Worm (Caenorhabditis elegans) whole organism, young adult: ENCODE data around the gene fan-1.

ENCODE experiments used
- C06A6.2 ChIP-seq: fragments of 200-800 bp; sonication (Bioruptor generic); conservative IDR thresholded peaks from 2 replicates; pipeline ENCODE4 v1.3.6; 2022; ENCODE audit warnings: missing genetic modification characterization, missing compliant biosample characterization
- F10E7.11 ChIP-seq: sonication (generic microtip); optimal IDR thresholded peaks from 2 replicates; lab custom pipeline; 2017; ENCODE audit warnings: mild to moderate bottlenecking, missing genetic modification characterization, moderate library complexity, missing compliant biosample characterization
- F49E8.2 ChIP-seq: sonication (generic microtip); optimal IDR thresholded peaks from 3 replicates; lab custom pipeline; 2017; ENCODE audit warnings: missing genetic modification characterization, mild to moderate bottlenecking, missing compliant biosample characterization, antibody characterized with exemption, moderate library complexity; ENCODE audit not compliant: insufficient read depth
- T26A5.8 ChIP-seq: sonication (generic microtip); optimal IDR thresholded peaks from 2 replicates; lab custom pipeline; 2016; ENCODE audit warnings: missing genetic modification characterization, missing compliant biosample characterization
- Y56A3A.18 ChIP-seq: fragments of 200-800 bp; sonication (Bioruptor generic); IDR thresholded peaks from 2 replicates; pipeline ENCODE4 v1.3.6; 2022; ENCODE audit warnings: missing genetic modification reagents, missing genetic modification characterization, missing compliant biosample characterization
- Y67H2A.10 ChIP-seq: fragments of 200-800 bp; sonication (Bioruptor generic); conservative IDR thresholded peaks from 2 replicates; pipeline ENCODE4 v1.3.6; 2022; ENCODE audit warnings: missing genetic modification reagents, missing genetic modification characterization, missing compliant biosample characterization
- Y95B8A.8 ChIP-seq: fragments of 200-800 bp; sonication (Bioruptor generic); IDR thresholded peaks from 2 replicates; pipeline ENCODE4 v1.3.6; 2022; ENCODE audit warnings: missing genetic modification reagents, missing genetic modification characterization, missing compliant biosample characterization
- aptf-2 ChIP-seq: fragments of 200-800 bp; sonication (Bioruptor generic); conservative IDR thresholded peaks from 2 replicates; pipeline ENCODE4 v1.3.6; 2022; ENCODE audit warnings: missing genetic modification reagents, missing genetic modification characterization, missing compliant biosample characterization
- atf-7 ChIP-seq: sonication (generic microtip); optimal IDR thresholded peaks from 2 replicates; lab custom pipeline; 2017; ENCODE audit warnings: mild to moderate bottlenecking, missing genetic modification characterization, missing compliant biosample characterization
- attf-5 ChIP-seq: fragments of 200-800 bp; sonication (Bioruptor generic); optimal IDR thresholded peaks from 2 replicates; lab custom pipeline; 2018; ENCODE audit warnings: mild to moderate bottlenecking, missing genetic modification characterization, missing compliant biosample characterization
- ccch-3 ChIP-seq: fragments of 200-800 bp; sonication (Bioruptor generic); optimal IDR thresholded peaks from 2 replicates; lab custom pipeline; 2018; ENCODE audit warnings: mild to moderate bottlenecking, missing genetic modification characterization, missing compliant biosample characterization
- cebp-1 ChIP-seq, 2 experiments: fragments of 200-800 bp in 1 of 2; sonication (Bioruptor generic) in 1 of 2; sonication (generic microtip) in 1 of 2; IDR thresholded peaks in 1 of 2; optimal IDR thresholded peaks in 1 of 2; 2 replicates each; pipeline versions ENCODE4 v1.3.6 to Lab custom; 2017 to 2022; ENCODE audit warnings: missing compliant biosample characterization in 2 of 2, missing genetic modification characterization in 2 of 2, mild to moderate bottlenecking in 1 of 2, missing genetic modification reagents in 1 of 2, moderate library complexity in 1 of 2
- cebp-2 ChIP-seq: fragments of 200-800 bp; sonication (Bioruptor generic); IDR thresholded peaks from 2 replicates; pipeline ENCODE4 v1.3.6; 2022; ENCODE audit warnings: missing genetic modification characterization, missing compliant biosample characterization
- ceh-100 ChIP-seq: fragments of 200-800 bp; sonication (Bioruptor generic); IDR thresholded peaks from 2 replicates; pipeline ENCODE4 v1.3.6; 2022; ENCODE audit warnings: missing genetic modification reagents, missing genetic modification characterization, missing compliant biosample characterization
- ceh-27 ChIP-seq: fragments of 200-800 bp; sonication (Bioruptor generic); optimal IDR thresholded peaks from 2 replicates; lab custom pipeline; 2018; ENCODE audit warnings: mild to moderate bottlenecking, missing genetic modification characterization, moderate library complexity, missing compliant biosample characterization
- ceh-58 ChIP-seq: fragments of 200-800 bp; sonication (Bioruptor generic); IDR thresholded peaks from 2 replicates; pipeline ENCODE4 v1.3.6; 2022; ENCODE audit warnings: missing genetic modification characterization, missing compliant biosample characterization
- ceh-79 ChIP-seq: sonication (generic microtip); optimal IDR thresholded peaks from 2 replicates; lab custom pipeline; 2017; ENCODE audit warnings: mild to moderate bottlenecking, missing genetic modification characterization, missing compliant biosample characterization
- die-1 ChIP-seq: sonication (generic microtip); optimal IDR thresholded peaks from 2 replicates; lab custom pipeline; 2016; ENCODE audit warnings: missing genotype, mild to moderate bottlenecking, missing genetic modification characterization, missing compliant biosample characterization
- dox-1 ChIP-seq: fragments of 200-800 bp; sonication (Bioruptor generic); IDR thresholded peaks from 2 replicates; pipeline ENCODE4 v1.3.6; 2022; ENCODE audit warnings: missing genetic modification reagents, missing genetic modification characterization, missing compliant biosample characterization
- dpff-1 ChIP-seq: sonication (generic microtip); optimal IDR thresholded peaks from 2 replicates; lab custom pipeline; 2017; ENCODE audit warnings: mild to moderate bottlenecking, missing genetic modification characterization, missing compliant biosample characterization
- egl-18 ChIP-seq: fragments of 200-800 bp; sonication (Bioruptor generic); IDR thresholded peaks from 2 replicates; pipeline ENCODE4 v1.3.6; 2022; ENCODE audit warnings: missing genetic modification reagents, missing genetic modification characterization, missing compliant biosample characterization
- ekl-4 ChIP-seq: fragments of 200-800 bp; sonication (Bioruptor generic); IDR thresholded peaks from 2 replicates; pipeline ENCODE4 v1.3.6; 2022; ENCODE audit warnings: missing genetic modification reagents, missing genetic modification characterization, missing compliant biosample characterization
- him-1 ChIP-seq: sonication (generic microtip); optimal IDR thresholded peaks from 2 replicates; lab custom pipeline; 2016; ENCODE audit warnings: missing genotype, missing genetic modification reagents, missing genetic modification characterization, missing compliant biosample characterization
- hmg-20 ChIP-seq: fragments of 200-800 bp; sonication (Bioruptor generic); IDR thresholded peaks from 2 replicates; pipeline ENCODE4 v1.3.6; 2022; ENCODE audit warnings: missing genetic modification reagents, missing genetic modification characterization, missing compliant biosample characterization
- lag-1 ChIP-seq: fragments of 200-800 bp; sonication (Bioruptor generic); IDR thresholded peaks from 2 replicates; pipeline ENCODE4 v1.3.6; 2022; ENCODE audit warnings: missing genetic modification reagents, missing genetic modification characterization, missing compliant biosample characterization
- lin-40 ChIP-seq: sonication (generic microtip); optimal IDR thresholded peaks from 2 replicates; lab custom pipeline; 2016; ENCODE audit warnings: missing genetic modification characterization, mild to moderate bottlenecking, missing compliant biosample characterization, missing genotype, missing genetic modification reagents
- madf-10 ChIP-seq: sonication (generic microtip); optimal IDR thresholded peaks from 2 replicates; lab custom pipeline; 2016; ENCODE audit warnings: mild to moderate bottlenecking, missing genetic modification characterization, missing compliant biosample characterization
- madf-3 ChIP-seq: fragments of 200-800 bp; sonication (Bioruptor generic); IDR thresholded peaks from 2 replicates; pipeline ENCODE4 v1.3.6; 2022; ENCODE audit warnings: missing genetic modification reagents, missing genetic modification characterization, missing compliant biosample characterization
- madf-8 ChIP-seq: fragments of 200-800 bp; sonication (Bioruptor generic); conservative IDR thresholded peaks from 2 replicates; pipeline ENCODE4 v1.3.6; 2022; ENCODE audit warnings: missing genetic modification reagents, missing genetic modification characterization, missing compliant biosample characterization
- mcd-1 ChIP-seq: fragments of 200-800 bp; sonication (Bioruptor generic); IDR thresholded peaks from 2 replicates; pipeline ENCODE4 v1.3.6; 2022; ENCODE audit warnings: missing genetic modification reagents, missing genetic modification characterization, missing compliant biosample characterization
- mes-4 ChIP-seq: sonication (generic microtip); optimal IDR thresholded peaks from 2 replicates; lab custom pipeline; 2016; ENCODE audit warnings: missing genotype, missing genetic modification characterization, missing compliant biosample characterization
- nfyb-1 ChIP-seq: fragments of 200-800 bp; sonication (Bioruptor generic); IDR thresholded peaks from 2 replicates; pipeline ENCODE4 v1.3.6; 2022; ENCODE audit warnings: missing genetic modification reagents, missing genetic modification characterization, missing compliant biosample characterization
- nhr-27 ChIP-seq: fragments of 200-800 bp; sonication (Bioruptor generic); optimal IDR thresholded peaks from 2 replicates; lab custom pipeline; 2018; ENCODE audit warnings: mild to moderate bottlenecking, missing genetic modification characterization, moderate library complexity, missing compliant biosample characterization
- nhr-80 ChIP-seq: sonication (generic microtip); optimal IDR thresholded peaks from 2 replicates; lab custom pipeline; 2016; ENCODE audit warnings: missing genetic modification characterization, missing compliant biosample characterization
- pbrm-1 ChIP-seq: fragments of 200-800 bp; sonication (Bioruptor generic); IDR thresholded peaks from 2 replicates; pipeline ENCODE4 v1.3.6; 2022; ENCODE audit warnings: missing genetic modification reagents, missing genetic modification characterization, missing compliant biosample characterization
- repo-1 ChIP-seq: sonication (generic microtip); optimal IDR thresholded peaks from 2 replicates; lab custom pipeline; 2017; ENCODE audit warnings: mild to moderate bottlenecking, missing genetic modification characterization, missing compliant biosample characterization
- snpc-1.3 ChIP-seq: sonication (generic microtip); optimal IDR thresholded peaks from 2 replicates; lab custom pipeline; 2017; ENCODE audit warnings: missing genetic modification characterization, mild to moderate bottlenecking, missing compliant biosample characterization, antibody characterized with exemption, moderate library complexity, missing genotype, missing genetic modification reagents; ENCODE audit not compliant: insufficient read depth
- snpc-4 ChIP-seq, 5 experiments: fragments of 150-350 bp in 1 of 5; sonication (generic microtip) in 4 of 5; optimal IDR thresholded peaks; 2 replicates each; lab custom pipeline; 2014 to 2018; ENCODE audit warnings: missing genetic modification characterization in 5 of 5, missing biosample characterization in 3 of 5, antibody characterized with exemption in 2 of 5, mild to moderate bottlenecking in 2 of 5, missing compliant biosample characterization in 2 of 5, missing genotype in 2 of 5, moderate library complexity in 2 of 5, missing genetic modification reagents in 1 of 5
- zfh-2 ChIP-seq: fragments of 200-800 bp; sonication (Bioruptor generic); conservative IDR thresholded peaks from 2 replicates; pipeline ENCODE4 v1.3.6; 2022; ENCODE audit warnings: missing genetic modification reagents, missing genetic modification characterization, missing compliant biosample characterization

fan-1 gene

DNA sequence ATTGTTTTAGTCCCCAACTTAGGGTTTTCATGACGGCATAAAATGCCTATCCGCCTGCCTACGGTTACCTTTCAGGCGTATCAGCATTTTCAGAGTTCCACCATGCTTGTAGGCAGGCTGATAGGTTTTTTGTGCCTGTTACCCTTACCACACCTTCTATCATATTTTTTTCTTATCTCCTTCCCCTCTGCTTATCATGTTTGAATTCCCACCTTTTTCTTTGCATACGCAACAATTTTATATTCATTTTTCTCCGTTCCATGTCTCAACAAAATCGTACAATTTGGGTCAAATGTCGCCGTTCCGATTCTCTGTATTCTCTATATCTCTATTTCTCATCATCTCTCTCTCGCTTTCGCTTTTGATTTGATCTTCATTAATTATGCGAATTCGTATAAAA lies 28.9 kb upstream of the fan-1 start, which contains the start of gene C01G5.9:
TSS of gene C01G5.9 (plus strand) at position 301 of the 400 bp plus-strand sequence.
- no peak for TF ChIP-seq ekl-4 (GFP tag; lab: Robert Waterston, UW)
- TF ChIP-seq cebp-1 (GFP tag; IDR thresholded peaks at IDR 0.05; lab: Robert Waterston, UW), result no peak
- TF ChIP-seq cebp-1 (tag; optimal IDR thresholded peaks at IDR 0.05; lab: Kevin White, UChicago), result no peak
- no peak for TF ChIP-seq dox-1 (GFP tag; lab: Robert Waterston, UW)
- no peak for TF ChIP-seq madf-10 (tag; lab: Kevin White, UChicago)
- TF ChIP-seq Y67H2A.10 (GFP tag; lab: Robert Waterston, UW), result no peak
- TF ChIP-seq ceh-27 (GFP tag; lab: Kevin White, UChicago), result no peak
- TF ChIP-seq pbrm-1 (GFP tag; lab: Robert Waterston, UW), result no peak
- TF ChIP-seq C06A6.2, result no peak
- TF ChIP-seq zfh-2 (GFP tag; lab: Robert Waterston, UW), result no peak
- TF ChIP-seq hmg-20, result no peak
- TF ChIP-seq ccch-3, result no peak
- no peak for TF ChIP-seq F10E7.11 (tag; lab: Kevin White, UChicago)
- TF ChIP-seq die-1 (tag; lab: Kevin White, UChicago), result no peak
- no peak for TF ChIP-seq madf-8
- TF ChIP-seq ceh-100 (GFP tag; lab: Robert Waterston, UW), result no peak
- TF ChIP-seq F49E8.2 (tag; lab: Kevin White, UChicago), result no peak
- TF ChIP-seq nhr-27 (tag; lab: Kevin White, UChicago), result no peak
- TF ChIP-seq, all 124 proteins: peak for 0

DNA sequence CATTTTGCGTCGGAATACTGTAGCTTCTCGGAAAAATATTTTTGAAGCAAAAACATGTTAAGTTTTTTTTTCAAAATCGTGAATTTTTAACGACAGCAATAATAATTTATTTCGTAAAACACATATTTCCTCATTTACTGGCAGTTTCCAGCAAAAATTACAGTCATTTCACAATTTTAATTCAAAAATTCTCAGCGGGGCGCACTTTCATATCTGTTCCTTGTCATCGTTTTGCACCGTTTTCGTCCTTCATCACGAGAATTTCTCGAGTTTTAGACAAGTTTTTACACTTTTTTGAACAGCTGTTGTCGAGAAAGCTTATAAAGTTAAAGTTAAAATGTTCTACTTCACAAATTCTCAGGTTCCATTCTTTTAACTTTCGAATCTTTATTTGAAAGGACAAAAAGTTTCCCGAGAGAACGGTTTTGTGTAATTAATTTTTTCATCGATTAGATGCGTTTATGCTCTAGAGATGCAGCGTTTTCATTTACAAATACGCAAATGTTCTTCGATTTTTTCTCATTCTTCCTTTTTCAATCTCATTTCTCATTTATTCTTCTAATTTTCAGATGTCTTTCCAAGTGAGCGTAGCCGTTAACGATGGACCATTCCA lies 26.1 kb upstream of the fan-1 start, which contains the start of gene ddi-1:
TSS of gene ddi-1 (plus strand) at position 563 of the 613 bp plus-strand sequence.
- TF ChIP-seq aptf-2 (GFP tag; lab: Robert Waterston, UW), result no peak
- TF ChIP-seq F49E8.2 (tag; lab: Kevin White, UChicago), result no peak
- TF ChIP-seq repo-1 (tag; lab: Kevin White, UChicago), result no peak
- no peak for TF ChIP-seq dox-1 (GFP tag; lab: Robert Waterston, UW)
- TF ChIP-seq snpc-1.3, result no peak
- TF ChIP-seq nhr-80, result peak; percentile 1
- TF ChIP-seq attf-5 (GFP tag; lab: Kevin White, UChicago), result peak; percentile 36
- no peak for TF ChIP-seq snpc-4 (GFP tag; optimal IDR thresholded peaks at IDR 0.05; lab: Kevin White, UChicago)
- TF ChIP-seq snpc-4 (tag; optimal IDR thresholded peaks at IDR 0.05; lab: Kevin White, UChicago), result peak in 1 of 4 experiments; percentile 6
- TF ChIP-seq lag-1 (GFP tag; lab: Robert Waterston, UW), result no peak
- TF ChIP-seq Y56A3A.18, result no peak
- no peak for TF ChIP-seq cebp-1 (GFP tag; IDR thresholded peaks at IDR 0.05; lab: Robert Waterston, UW)
- TF ChIP-seq cebp-1 (tag; optimal IDR thresholded peaks at IDR 0.05; lab: Kevin White, UChicago), result peak; percentile 78
- no peak for TF ChIP-seq madf-3 (GFP tag; lab: Robert Waterston, UW)
- no peak for TF ChIP-seq lin-40 (tag; lab: Kevin White, UChicago)

ce11 chrIV:6523773-6524172 lies 24.7 kb upstream of the fan-1 start:
- TF ChIP-seq dpff-1 (tag; lab: Kevin White, UChicago) (no peak), him-1 (tag; lab: Kevin White, UChicago) (no peak), attf-5 (GFP tag; lab: Kevin White, UChicago) (no peak), mes-4 (tag; lab: Kevin White, UChicago) (no peak), T26A5.8 (tag; lab: Kevin White, UChicago) (no peak)

- TF ChIP-seq nfyb-1 (GFP tag; lab: Robert Waterston, UW), result peak; percentile 50; the same call in 1 of the 2 replicates
- no peak for TF ChIP-seq ceh-58
- TF ChIP-seq cebp-2, result no peak
- peak; percentile 7 for TF ChIP-seq atf-7 (tag; lab: Kevin White, UChicago)
- no peak for TF ChIP-seq mcd-1 (GFP tag; lab: Robert Waterston, UW)
- TF ChIP-seq ceh-79, result peak; percentile 34
- no peak for TF ChIP-seq snpc-4 (GFP tag; optimal IDR thresholded peaks at IDR 0.05; lab: Kevin White, UChicago)
- TF ChIP-seq snpc-4 (tag; optimal IDR thresholded peaks at IDR 0.05; lab: Kevin White, UChicago), result peak in 1 of 4 experiments; percentile 62
- no peak for TF ChIP-seq cebp-1 (GFP tag; IDR thresholded peaks at IDR 0.05; lab: Robert Waterston, UW)
- TF ChIP-seq cebp-1 (tag; optimal IDR thresholded peaks at IDR 0.05; lab: Kevin White, UChicago), result peak; percentile 36
- no peak for TF ChIP-seq egl-18 (GFP tag; lab: Robert Waterston, UW)
- TF ChIP-seq Y95B8A.8, result 0 out of 2 replicates have a peak, but pooled peaks have one; percentile 8
- peak; percentile 10 for TF ChIP-seq repo-1 (tag; lab: Kevin White, UChicago)
- TF ChIP-seq Y56A3A.18, result 0 out of 2 replicates have a peak, but pooled peaks have one; percentile 36
Measured at ce11 chrIV:6524531-6524930, 24.0 kb upstream of the fan-1 start, which contains the start of gene C01G5.5. C01G5.5 (plus strand) TSS chrIV:6524610.
